Worm (Caenorhabditis elegans) whole organism, L4 larva: ENCODE results near the gene C26F1.1.
A peak's percentile ranks its signal among the peaks of the same experiment; 100 is the strongest.

Experiments
- F44E2.7 ChIP-seq: fragments of 200-800 bp; sonication (Bioruptor generic); IDR thresholded peaks from 2 replicates; pipeline ENCODE4 v2.1.2; 2022; ENCODE audit warnings: missing genetic modification characterization, missing compliant biosample characterization
- F49E8.2 ChIP-seq: sonication (generic microtip); optimal IDR thresholded peaks from 2 replicates; lab custom pipeline; 2016; ENCODE audit warnings: missing compliant biosample characterization, mild to moderate bottlenecking, missing genetic modification characterization, borderline replicate concordance
- aha-1 ChIP-seq: fragments of 150-350 bp; peaks from one replicate; lab custom pipeline; 2014; ENCODE audit warnings: missing biosample characterization, missing genetic modification characterization
- arid-1 ChIP-seq: fragments of 200-800 bp; sonication (Bioruptor generic); conservative IDR thresholded peaks from 2 replicates; pipeline ENCODE4 v1.3.6; 2022; ENCODE audit warnings: missing genetic modification reagents, missing genetic modification characterization, missing compliant biosample characterization
- ceh-20 ChIP-seq: fragments of 200-800 bp; sonication (Bioruptor generic); IDR thresholded peaks from 2 replicates; pipeline ENCODE4 v1.3.6; 2022; ENCODE audit warnings: missing genetic modification reagents, missing genetic modification characterization, missing compliant biosample characterization
- cey-2 ChIP-seq: sonication (generic microtip); optimal IDR thresholded peaks from 3 replicates; lab custom pipeline; 2017; ENCODE audit warnings: missing genetic modification characterization, mild to moderate bottlenecking, missing compliant biosample characterization, antibody characterized with exemption, borderline replicate concordance; ENCODE audit not compliant: insufficient read depth
- ctbp-1 ChIP-seq: fragments of 200-800 bp; sonication (Bioruptor generic); IDR thresholded peaks from 2 replicates; pipeline ENCODE4 v1.3.6; 2022; ENCODE audit warnings: missing genetic modification reagents, missing genetic modification characterization, missing compliant biosample characterization
- daf-19 ChIP-seq: fragments of 200-800 bp; sonication (Bioruptor generic); conservative IDR thresholded peaks from 2 replicates; pipeline ENCODE4 v1.3.6; 2022; ENCODE audit warnings: missing genetic modification characterization, missing compliant biosample characterization
- dmd-6 ChIP-seq: fragments of 200-800 bp; sonication (Bioruptor generic); IDR thresholded peaks from 2 replicates; pipeline ENCODE4 v1.3.6; 2022; ENCODE audit warnings: missing genetic modification reagents, missing genetic modification characterization, missing compliant biosample characterization
- egl-43 ChIP-seq: fragments of 200-800 bp; sonication (Bioruptor generic); IDR thresholded peaks from 2 replicates; pipeline ENCODE4 v1.3.6; 2022; ENCODE audit warnings: missing genetic modification reagents, missing genetic modification characterization, missing compliant biosample characterization
- fkh-10 ChIP-seq: fragments of 150-350 bp; optimal IDR thresholded peaks from 2 replicates; lab custom pipeline; 2014; ENCODE audit warnings: missing biosample characterization, missing genetic modification reagents, missing genetic modification characterization
- gei-8 ChIP-seq: fragments of 200-800 bp; sonication (Bioruptor generic); optimal IDR thresholded peaks from 2 replicates; lab custom pipeline; 2018; ENCODE audit warnings: mild to moderate bottlenecking, missing genetic modification characterization, missing compliant biosample characterization
- hif-1 ChIP-seq, 2 experiments: sonication (generic microtip); optimal IDR thresholded peaks; 2 replicates each; lab custom pipeline; 2016 to 2017; ENCODE audit warnings: missing compliant biosample characterization in 2 of 2, missing genetic modification characterization in 2 of 2, missing genetic modification reagents in 2 of 2, missing genotype in 2 of 2, mild to moderate bottlenecking in 1 of 2
- hlh-11 ChIP-seq: fragments of 200-800 bp; sonication (Bioruptor generic); optimal IDR thresholded peaks from 2 replicates; lab custom pipeline; 2018; ENCODE audit warnings: mild to moderate bottlenecking, missing genetic modification characterization, missing compliant biosample characterization
- hmg-1.1 ChIP-seq: fragments of 200-800 bp; sonication (Bioruptor generic); IDR thresholded peaks from 2 replicates; pipeline ENCODE4 v1.3.6; 2022; ENCODE audit warnings: missing genetic modification reagents, missing genetic modification characterization, missing compliant biosample characterization
- lin-1 ChIP-seq: fragments of 200-800 bp; sonication (Bioruptor generic); IDR thresholded peaks from 2 replicates; pipeline ENCODE4 v1.3.6; 2022; ENCODE audit warnings: missing genetic modification reagents, missing genetic modification characterization, missing compliant biosample characterization
- lin-13 ChIP-seq: fragments of 150-350 bp; optimal IDR thresholded peaks from 2 replicates; lab custom pipeline; 2014; ENCODE audit warnings: missing biosample characterization, missing genetic modification reagents, missing genetic modification characterization
- lin-15B ChIP-seq: fragments of 150-350 bp; sonication (generic microtip); optimal IDR thresholded peaks from 3 replicates; lab custom pipeline; 2014; ENCODE audit warnings: missing biosample characterization, missing genetic modification characterization
- lin-29 ChIP-seq: fragments of 200-800 bp; sonication (Bioruptor generic); IDR thresholded peaks from 2 replicates; pipeline ENCODE4 v1.3.6; 2022; ENCODE audit warnings: missing genetic modification reagents, missing genetic modification characterization, missing compliant biosample characterization
- lin-39 ChIP-seq: fragments of 150-350 bp; optimal IDR thresholded peaks from 2 replicates; lab custom pipeline; 2014; ENCODE audit warnings: missing biosample characterization, missing genetic modification reagents, missing genetic modification characterization
- madf-5 ChIP-seq, 2 experiments: fragments of 200-800 bp; sonication (Bioruptor generic); IDR thresholded peaks; 2 replicates each; pipeline ENCODE4 v1.3.6; 2022; ENCODE audit warnings: missing compliant biosample characterization in 2 of 2, missing genetic modification characterization in 2 of 2
- madf-9 ChIP-seq: fragments of 200-800 bp; sonication (Bioruptor generic); conservative IDR thresholded peaks from 2 replicates; pipeline ENCODE4 v1.3.6; 2022; ENCODE audit warnings: missing genetic modification reagents, missing genetic modification characterization, missing compliant biosample characterization
- mdt-29 ChIP-seq: fragments of 200-800 bp; sonication (Bioruptor generic); IDR thresholded peaks from 2 replicates; pipeline ENCODE4 v1.3.6; 2022; ENCODE audit warnings: missing genetic modification reagents, missing genetic modification characterization, missing compliant biosample characterization
- mxl-3 ChIP-seq: fragments of 200-800 bp; sonication (Bioruptor generic); optimal IDR thresholded peaks from 2 replicates; lab custom pipeline; 2018; ENCODE audit warnings: mild to moderate bottlenecking, missing genetic modification characterization, missing compliant biosample characterization
- nhr-42 ChIP-seq: fragments of 200-800 bp; sonication (Bioruptor generic); IDR thresholded peaks from 2 replicates; pipeline ENCODE4 v1.3.6; 2022; ENCODE audit warnings: missing genetic modification characterization, missing compliant biosample characterization
- nhr-48 ChIP-seq: sonication (generic microtip); optimal IDR thresholded peaks from 2 replicates; lab custom pipeline; 2016; ENCODE audit warnings: mild to moderate bottlenecking, missing genetic modification characterization, missing compliant biosample characterization
- nhr-77 ChIP-seq: fragments of 150-350 bp; optimal IDR thresholded peaks from 2 replicates; lab custom pipeline; 2014; ENCODE audit warnings: missing biosample characterization, missing genetic modification characterization
- pha-4 ChIP-seq, 2 experiments: fragments of 150-350 bp in 1 of 2; fragments of 200-800 bp in 1 of 2; sonication (Bioruptor generic) in 1 of 2; IDR thresholded peaks in 1 of 2; optimal IDR thresholded peaks in 1 of 2; 2 replicates each; pipeline versions ENCODE4 v1.3.6 to Lab custom; 2014 to 2022; ENCODE audit warnings: missing genetic modification characterization in 2 of 2, missing genetic modification reagents in 2 of 2, missing biosample characterization in 1 of 2, missing compliant biosample characterization in 1 of 2
- set-16 ChIP-seq: fragments of 200-800 bp; sonication (Bioruptor generic); IDR thresholded peaks from 2 replicates; pipeline ENCODE4 v1.3.6; 2022; ENCODE audit warnings: missing genetic modification reagents, missing genetic modification characterization, missing compliant biosample characterization
- tag-97 ChIP-seq: fragments of 200-800 bp; sonication (Bioruptor generic); IDR thresholded peaks from 2 replicates; pipeline ENCODE4 v1.3.6; 2022; ENCODE audit warnings: missing genetic modification characterization, missing compliant biosample characterization
- tra-1 ChIP-seq: fragments of 200-800 bp; sonication (Bioruptor generic); IDR thresholded peaks from 2 replicates; pipeline ENCODE4 v1.3.6; 2022; ENCODE audit warnings: missing genetic modification reagents, missing genetic modification characterization, missing compliant biosample characterization
- unc-39 ChIP-seq: sonication (generic microtip); optimal IDR thresholded peaks from 2 replicates; lab custom pipeline; 2017; ENCODE audit warnings: missing biosample characterization, missing genetic modification characterization
- unc-62 ChIP-seq, 3 experiments: fragments of 150-350 bp in 1 of 3; sonication (generic microtip); optimal IDR thresholded peaks in 2 of 3; peaks in 1 of 3; 1 replicate in 1 of 3; 2 replicates in 2 of 3; lab custom pipeline; 2014 to 2017; ENCODE audit warnings: missing biosample characterization in 3 of 3, missing genetic modification characterization in 3 of 3, missing genetic modification reagents in 3 of 3, missing genotype in 1 of 3
- vab-7 ChIP-seq: fragments of 200-800 bp; sonication (Bioruptor generic); IDR thresholded peaks from 2 replicates; pipeline ENCODE4 v1.3.6; 2022; ENCODE audit warnings: missing genetic modification reagents, missing genetic modification characterization, missing compliant biosample characterization
- ztf-11 ChIP-seq: fragments of 150-350 bp; optimal IDR thresholded peaks from 2 replicates; lab custom pipeline; 2014; ENCODE audit warnings: missing biosample characterization, missing genetic modification characterization

The C26F1.1 gene

DNA sequence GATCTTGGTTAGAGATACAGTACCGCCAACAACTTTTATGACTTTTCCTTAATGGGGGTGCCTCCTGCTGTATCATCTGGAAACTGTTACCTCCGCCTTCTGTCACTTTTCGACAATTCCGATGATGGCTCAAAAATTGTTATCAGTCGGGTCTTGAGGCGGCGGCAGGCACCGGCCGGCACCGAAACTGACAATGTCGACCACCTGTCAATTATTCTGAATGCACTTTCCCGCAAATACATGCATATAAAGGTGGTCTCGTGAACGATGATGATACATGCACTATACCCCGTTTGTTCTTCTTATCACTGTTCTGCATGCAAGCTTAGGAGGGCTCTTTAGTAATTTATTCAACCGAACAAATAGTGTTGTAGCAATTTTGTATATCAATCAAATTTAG, 41.1 kb upstream of the C26F1.1 start (continued):
- no peak for TF ChIP-seq lin-29
- TF ChIP-seq F49E8.2 = no peak

DNA sequence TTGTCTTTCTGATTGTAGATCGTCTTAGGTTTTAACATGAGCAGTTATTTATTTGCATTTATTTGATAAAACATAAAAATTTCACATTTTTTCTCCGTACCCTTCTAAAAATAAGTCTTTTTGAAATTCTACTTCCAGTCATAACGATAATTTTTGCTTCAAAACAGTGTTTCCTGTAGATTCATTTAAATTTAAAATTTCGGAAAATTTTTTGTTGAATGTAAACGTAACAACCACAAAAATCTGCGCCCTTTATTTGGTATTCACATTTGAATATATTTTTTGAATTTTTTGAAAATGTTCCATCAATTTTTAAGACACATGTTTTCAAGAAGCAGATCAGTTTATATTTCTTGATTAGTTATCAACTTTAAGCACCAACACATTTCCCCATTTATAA, 39.8 kb upstream of the C26F1.1 start:
- TF ChIP-seq aha-1 (peak; percentile 92), lin-15B (tag; lab: Kevin White, UChicago) (no peak), nhr-42 (GFP tag; lab: Robert Waterston, UW) (no peak)

DNA sequence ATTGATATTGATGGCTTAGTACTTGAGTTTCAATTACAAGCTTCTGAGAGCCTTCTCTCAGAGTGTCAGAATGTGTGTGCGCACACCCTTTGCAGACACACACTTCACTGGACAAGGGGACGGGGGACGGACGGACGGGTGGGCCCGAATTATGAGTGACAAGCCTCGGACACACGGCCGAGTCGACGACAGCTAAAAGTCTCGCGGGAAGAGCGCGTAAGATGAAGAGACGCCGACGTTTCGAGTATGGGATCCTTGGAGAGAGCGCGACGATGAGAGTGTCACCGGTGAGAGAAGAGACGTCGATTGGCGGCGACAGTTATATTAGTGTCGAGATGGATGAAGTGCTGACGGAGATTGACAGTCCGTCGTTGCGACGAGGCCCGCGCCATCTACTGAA, 39.3 kb upstream of the C26F1.1 start:
- TF ChIP-seq aha-1 = no peak
- peak; percentile 73 for TF ChIP-seq set-16 (GFP tag; lab: Robert Waterston, UW)
- TF ChIP-seq tra-1 (GFP tag; lab: Robert Waterston, UW) = 0 out of 2 replicates have a peak, but pooled peaks have one; percentile 59
- no peak for TF ChIP-seq madf-9 (GFP tag; lab: Robert Waterston, UW)
- TF ChIP-seq mxl-3 (GFP tag; lab: Kevin White, UChicago) = peak; percentile 29
- TF ChIP-seq dmd-6 (GFP tag; lab: Robert Waterston, UW) = peak; percentile 63
- TF ChIP-seq hlh-11 = peak; percentile 12
- no peak for TF ChIP-seq lin-13
- TF ChIP-seq vab-7 (GFP tag; lab: Robert Waterston, UW) = 0 out of 2 replicates have a peak, but pooled peaks have one; percentile 5
- TF ChIP-seq madf-5 (GFP tag; IDR thresholded peaks at IDR 0.05; lab: Robert Waterston, UW) = no peak
- TF ChIP-seq ceh-20 (GFP tag; lab: Robert Waterston, UW) = 0 out of 2 replicates have a peak, but pooled peaks have one; percentile 26
- 0 out of 2 replicates have a peak, but pooled peaks have one; percentile 17 for TF ChIP-seq ctbp-1 (GFP tag; lab: Robert Waterston, UW)
- TF ChIP-seq tag-97 (GFP tag; lab: Robert Waterston, UW) = no peak
- TF ChIP-seq nhr-77 (tag; lab: Kevin White, UChicago) = no peak
- no peak for TF ChIP-seq ztf-11
- 0 out of 2 replicates have a peak, but pooled peaks have one; percentile 16 for TF ChIP-seq hmg-1.1
- TF ChIP-seq nhr-42 (GFP tag; lab: Robert Waterston, UW) = no peak
- peak in 1 of 2 experiments; percentile 93 for TF ChIP-seq unc-62 (GFP tag; optimal IDR thresholded peaks at IDR 0.05 in 1 of 2; lab: Kevin White, UChicago)
- no peak for TF ChIP-seq unc-62 (tag; optimal IDR thresholded peaks at IDR 0.05; lab: Kevin White, UChicago)
- 0 out of 2 replicates have a peak, but pooled peaks have one; percentile 39 for TF ChIP-seq egl-43
- no peak for TF ChIP-seq lin-29

DNA sequence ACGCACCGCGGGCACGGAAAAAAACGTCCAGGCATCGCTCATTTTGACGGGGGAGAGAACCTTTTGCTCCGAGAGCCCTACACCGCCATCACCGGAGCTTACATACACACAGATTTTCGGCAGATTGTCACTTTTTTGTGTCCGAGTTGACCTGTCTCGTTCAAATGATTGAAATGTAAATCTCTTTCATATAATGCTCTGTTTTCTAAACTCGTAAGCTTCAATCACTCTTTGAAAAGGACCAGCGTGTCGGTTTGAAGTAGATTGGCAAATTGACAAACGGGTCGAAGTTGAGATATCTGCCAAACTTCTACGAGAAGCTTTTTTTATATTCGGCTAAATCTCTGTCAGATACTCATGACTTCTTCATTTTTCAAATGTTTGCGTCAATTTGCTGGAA, 38.1 kb upstream of the C26F1.1 start:
- no peak for TF ChIP-seq hif-1 (tag; optimal IDR thresholded peaks at IDR 0.05; lab: Kevin White, UChicago)
- peak in 1 of 2 experiments; percentile 97 for TF ChIP-seq unc-62 (GFP tag; optimal IDR thresholded peaks at IDR 0.05 in 1 of 2; lab: Kevin White, UChicago)
- no peak for TF ChIP-seq unc-62 (tag; optimal IDR thresholded peaks at IDR 0.05; lab: Kevin White, UChicago)
- TF ChIP-seq, all 104 proteins: peak for 1

DNA sequence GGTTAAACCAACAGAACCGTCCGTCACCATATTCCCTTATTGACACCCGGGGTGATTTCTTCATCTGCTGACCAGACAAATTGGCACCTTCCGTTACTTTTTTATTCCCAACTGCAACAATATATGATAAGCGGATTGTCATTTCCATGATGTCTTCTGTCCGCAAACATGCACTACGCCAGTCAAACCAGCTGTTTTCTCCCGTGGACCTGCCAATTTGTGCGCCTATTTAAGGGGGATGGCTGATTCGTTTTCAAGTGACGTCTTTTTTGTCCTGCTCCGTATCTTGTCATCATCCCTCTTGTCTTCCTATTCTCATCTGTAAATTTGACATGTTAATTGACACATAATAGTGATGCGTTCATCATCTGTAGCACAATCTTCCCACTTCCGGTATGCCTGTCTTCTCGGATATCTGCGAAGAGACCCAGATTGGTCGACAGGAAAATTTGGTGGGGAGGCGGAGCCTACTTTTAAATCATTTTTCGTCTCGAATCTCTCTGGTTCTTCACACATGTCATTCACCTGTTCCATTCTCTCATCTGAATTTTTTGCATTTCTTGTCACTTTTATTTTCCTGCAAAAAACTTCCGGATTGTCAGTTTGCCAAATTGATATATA, 37.1 kb upstream of the C26F1.1 start:
- TF ChIP-seq nhr-48 (tag; lab: Kevin White, UChicago) = peak; percentile 61
- TF ChIP-seq pha-4 (GFP tag; IDR thresholded peaks at IDR 0.05; lab: Robert Waterston, UW) = no peak
- no peak for TF ChIP-seq pha-4 (tag; optimal IDR thresholded peaks at IDR 0.05; lab: Kevin White, UChicago)
- TF ChIP-seq unc-62 (GFP tag; optimal IDR thresholded peaks at IDR 0.05 in 1 of 2; lab: Kevin White, UChicago) = peak in 1 of 2 experiments; percentile 52
- TF ChIP-seq unc-62 (tag; optimal IDR thresholded peaks at IDR 0.05; lab: Kevin White, UChicago) = no peak
- no peak for TF ChIP-seq gei-8 (GFP tag; lab: Kevin White, UChicago)
- peak; percentile 94 for TF ChIP-seq dmd-6 (GFP tag; lab: Robert Waterston, UW)
- no peak for TF ChIP-seq daf-19 (GFP tag; lab: Robert Waterston, UW)
- no peak for TF ChIP-seq lin-39 (tag; lab: Kevin White, UChicago)
- TF ChIP-seq cey-2 (tag; lab: Kevin White, UChicago) = no peak
- no peak for TF ChIP-seq unc-39
- peak; percentile 17 for TF ChIP-seq hlh-11
- peak; percentile 29; the same call in 1 of the 2 replicates for TF ChIP-seq lin-1 (GFP tag; lab: Robert Waterston, UW)
- TF ChIP-seq aha-1 = no peak
- TF ChIP-seq arid-1 (GFP tag; lab: Robert Waterston, UW) = no peak
- TF ChIP-seq F49E8.2 = no peak
- no peak for TF ChIP-seq fkh-10 (GFP tag; lab: Kevin White, UChicago)
- TF ChIP-seq madf-9 (GFP tag; lab: Robert Waterston, UW) = no peak
- peak; percentile 33; the same call in 1 of the 2 replicates for TF ChIP-seq mdt-29 (GFP tag; lab: Robert Waterston, UW)
- peak; percentile 87; the same call in 1 of the 2 replicates for TF ChIP-seq tra-1 (GFP tag; lab: Robert Waterston, UW)
- TF ChIP-seq F44E2.7 (GFP tag; lab: Robert Waterston, UW) = no peak
